Worm (Caenorhabditis elegans) whole organism, L1 larva: ENCODE data around the gene T21C12.4.

ENCODE experiments used
- C04F5.9 ChIP-seq: sonication (generic microtip); optimal IDR thresholded peaks from 2 replicates; lab custom pipeline; 2016; ENCODE audit warnings: missing genetic modification characterization, missing compliant biosample characterization
- C16A3.4 ChIP-seq: fragments of 150-350 bp; optimal IDR thresholded peaks from 2 replicates; lab custom pipeline; 2014; ENCODE audit warnings: missing biosample characterization, missing genetic modification characterization
- C34B4.2 ChIP-seq: sonication (generic microtip); optimal IDR thresholded peaks from 2 replicates; lab custom pipeline; 2017; ENCODE audit warnings: mild to moderate bottlenecking, missing genetic modification characterization, missing compliant biosample characterization
- F16B12.6 ChIP-seq: fragments of 150-350 bp; optimal IDR thresholded peaks from 2 replicates; lab custom pipeline; 2014; ENCODE audit warnings: missing biosample characterization, missing genetic modification characterization
- Y116A8C.19 ChIP-seq: sonication (generic microtip); optimal IDR thresholded peaks from 2 replicates; lab custom pipeline; 2016; ENCODE audit warnings: missing compliant biosample characterization, missing genetic modification characterization, borderline replicate concordance
- alr-1 ChIP-seq: fragments of 200-800 bp; sonication (Bioruptor generic); optimal IDR thresholded peaks from 2 replicates; lab custom pipeline; 2018; ENCODE audit warnings: borderline replicate concordance, mild to moderate bottlenecking, missing genetic modification characterization, missing compliant biosample characterization
- ama-1 ChIP-seq: fragments of 150-350 bp; optimal IDR thresholded peaks from 2 replicates; lab custom pipeline; 2014
- blmp-1 ChIP-seq: fragments of 150-350 bp; optimal IDR thresholded peaks from 2 replicates; lab custom pipeline; 2014; ENCODE audit warnings: missing biosample characterization, missing genetic modification characterization
- ceh-90 ChIP-seq: sonication (generic microtip); optimal IDR thresholded peaks from 2 replicates; lab custom pipeline; 2016; ENCODE audit warnings: missing genetic modification characterization, missing compliant biosample characterization
- dpl-1 ChIP-seq, 3 experiments: fragments of 150-350 bp in 2 of 3; sonication (generic microtip) in 1 of 3; optimal IDR thresholded peaks; 2 replicates each; lab custom pipeline; 2014 to 2017; ENCODE audit warnings: missing biosample characterization in 3 of 3, missing genetic modification characterization in 3 of 3, missing genetic modification reagents in 3 of 3
- dsc-1 ChIP-seq: sonication (generic microtip); optimal IDR thresholded peaks from 2 replicates; lab custom pipeline; 2016; ENCODE audit warnings: mild to moderate bottlenecking, missing genetic modification characterization, missing compliant biosample characterization
- efl-1 ChIP-seq, 4 experiments: fragments of 150-350 bp; optimal IDR thresholded peaks in 3 of 4; peaks in 1 of 4; 1 replicate in 1 of 4; 2 replicates in 3 of 4; lab custom pipeline; 2014; ENCODE audit warnings: missing biosample characterization in 2 of 4, missing genetic modification characterization in 2 of 4, missing genetic modification reagents in 2 of 4
- egl-13 ChIP-seq: sonication (generic microtip); optimal IDR thresholded peaks from 2 replicates; lab custom pipeline; 2016; ENCODE audit warnings: missing genotype, missing genetic modification reagents, missing genetic modification characterization, missing compliant biosample characterization
- egl-27 ChIP-seq, 2 experiments: fragments of 150-350 bp in 1 of 2; sonication (generic microtip); optimal IDR thresholded peaks; 3 replicates each; lab custom pipeline; 2017 to 2018; ENCODE audit warnings: missing biosample characterization in 2 of 2, missing genetic modification characterization in 2 of 2, missing genetic modification reagents in 2 of 2
- elt-3 ChIP-seq, 6 experiments: fragments of 150-350 bp in 1 of 6; sonication (generic microtip); optimal IDR thresholded peaks; 2 replicates each; lab custom pipeline; 2017 to 2018; ENCODE audit warnings: missing biosample characterization in 6 of 6, missing genetic modification characterization in 6 of 6, inconsistent platforms in 1 of 6
- ets-5 ChIP-seq: fragments of 200-800 bp; sonication (Bioruptor generic); IDR thresholded peaks from 2 replicates; pipeline ENCODE4 v1.3.6; 2022; ENCODE audit warnings: missing genetic modification characterization, missing compliant biosample characterization
- fkh-10 ChIP-seq: sonication (generic microtip); optimal IDR thresholded peaks from 2 replicates; lab custom pipeline; 2017; ENCODE audit warnings: missing biosample characterization, missing genetic modification reagents, missing genetic modification characterization
- fkh-4 ChIP-seq: sonication (generic microtip); optimal IDR thresholded peaks from 2 replicates; lab custom pipeline; 2016; ENCODE audit warnings: missing compliant biosample characterization, missing genetic modification characterization, borderline replicate concordance
- fos-1 ChIP-seq: fragments of 150-350 bp; optimal IDR thresholded peaks from 2 replicates; lab custom pipeline; 2014; ENCODE audit warnings: missing biosample characterization, missing genetic modification characterization
- hlh-17 ChIP-seq: fragments of 200-800 bp; sonication (Bioruptor generic); optimal IDR thresholded peaks from 2 replicates; lab custom pipeline; 2018; ENCODE audit warnings: missing genetic modification characterization, mild to moderate bottlenecking, missing compliant biosample characterization, moderate library complexity, borderline replicate concordance
- hlh-4 ChIP-seq: sonication (generic microtip); optimal IDR thresholded peaks from 2 replicates; lab custom pipeline; 2016; ENCODE audit warnings: mild to moderate bottlenecking, missing genetic modification characterization, missing compliant biosample characterization
- hpl-2 ChIP-seq: fragments of 150-350 bp; optimal IDR thresholded peaks from 2 replicates; lab custom pipeline; 2014; ENCODE audit warnings: missing biosample characterization, missing genetic modification reagents, missing genetic modification characterization
- jun-1 ChIP-seq: fragments of 150-350 bp; optimal IDR thresholded peaks from 2 replicates; lab custom pipeline; 2014; ENCODE audit warnings: missing biosample characterization, missing genetic modification reagents, missing genetic modification characterization
- lin-14 ChIP-seq: fragments of 200-800 bp; sonication (Bioruptor generic); optimal IDR thresholded peaks from 2 replicates; lab custom pipeline; 2018; ENCODE audit warnings: mild to moderate bottlenecking, missing genetic modification characterization, moderate library complexity, missing compliant biosample characterization
- lin-15B ChIP-seq: fragments of 150-350 bp; sonication (generic microtip); optimal IDR thresholded peaks from 3 replicates; lab custom pipeline; 2014; ENCODE audit warnings: missing biosample characterization, missing genetic modification characterization
- lin-35 ChIP-seq, 2 experiments: fragments of 150-350 bp; optimal IDR thresholded peaks; 2 replicates each; lab custom pipeline; 2014; ENCODE audit warnings: missing biosample characterization in 2 of 2, missing genetic modification characterization in 2 of 2, missing genetic modification reagents in 2 of 2
- lir-3 ChIP-seq: sonication (generic microtip); optimal IDR thresholded peaks from 2 replicates; lab custom pipeline; 2016; ENCODE audit warnings: mild to moderate bottlenecking, missing genetic modification characterization, moderate library complexity, missing compliant biosample characterization; ENCODE audit not compliant: poor library complexity
- lsy-2 ChIP-seq, 2 experiments: fragments of 150-350 bp; optimal IDR thresholded peaks; 2 replicates each; lab custom pipeline; 2014; ENCODE audit warnings: missing biosample characterization in 2 of 2, missing genetic modification characterization in 2 of 2
- mab-9 ChIP-seq: fragments of 200-800 bp; sonication (Bioruptor generic); IDR thresholded peaks from 2 replicates; pipeline ENCODE4 v1.3.6; 2022; ENCODE audit warnings: missing genetic modification reagents, missing genetic modification characterization, missing compliant biosample characterization
- nhr-11 ChIP-seq: fragments of 150-350 bp; optimal IDR thresholded peaks from 2 replicates; lab custom pipeline; 2014; ENCODE audit warnings: missing biosample characterization, missing genetic modification characterization
- nhr-12 ChIP-seq: sonication (generic microtip); optimal IDR thresholded peaks from 2 replicates; lab custom pipeline; 2017; ENCODE audit warnings: missing biosample characterization, missing genetic modification characterization
- nhr-20 ChIP-seq: sonication (generic microtip); optimal IDR thresholded peaks from 2 replicates; lab custom pipeline; 2016; ENCODE audit warnings: mild to moderate bottlenecking, missing genetic modification characterization, missing compliant biosample characterization
- nhr-237 ChIP-seq: fragments of 150-350 bp; optimal IDR thresholded peaks from 2 replicates; lab custom pipeline; 2014; ENCODE audit warnings: missing biosample characterization, missing genetic modification characterization
- nhr-47 ChIP-seq: sonication (generic microtip); optimal IDR thresholded peaks from 2 replicates; lab custom pipeline; 2016; ENCODE audit warnings: mild to moderate bottlenecking, missing genetic modification characterization, moderate library complexity, missing compliant biosample characterization
- nhr-85 ChIP-seq: sonication (generic microtip); peaks from one replicate; lab custom pipeline; 2016; ENCODE audit warnings: missing genetic modification characterization, inconsistent platforms, missing compliant biosample characterization
- pag-3 ChIP-seq: sonication (generic microtip); optimal IDR thresholded peaks from 2 replicates; lab custom pipeline; 2017; ENCODE audit warnings: missing genetic modification characterization, mild to moderate bottlenecking, missing compliant biosample characterization, antibody characterized with exemption, borderline replicate concordance; ENCODE audit not compliant: insufficient read depth
- snpc-4 ChIP-seq: fragments of 150-350 bp; optimal IDR thresholded peaks from 2 replicates; lab custom pipeline; 2014; ENCODE audit warnings: missing biosample characterization, missing genetic modification characterization
- sptf-1 ChIP-seq: fragments of 150-350 bp; optimal IDR thresholded peaks from 2 replicates; lab custom pipeline; 2014; ENCODE audit warnings: missing biosample characterization, missing genetic modification characterization
- sup-37 ChIP-seq: fragments of 200-800 bp; sonication (Bioruptor generic); optimal IDR thresholded peaks from 2 replicates; lab custom pipeline; 2018; ENCODE audit warnings: mild to moderate bottlenecking, missing genetic modification characterization, missing compliant biosample characterization
- unc-30 ChIP-seq: sonication (generic microtip); optimal IDR thresholded peaks from 2 replicates; lab custom pipeline; 2017; ENCODE audit warnings: missing biosample characterization, missing genetic modification characterization
- unc-86 ChIP-seq: sonication (generic microtip); optimal IDR thresholded peaks from 2 replicates; lab custom pipeline; 2016; ENCODE audit warnings: missing genetic modification characterization, missing compliant biosample characterization
- xbp-1 ChIP-seq: sonication (generic microtip); optimal IDR thresholded peaks from 2 replicates; lab custom pipeline; 2016; ENCODE audit warnings: missing genetic modification characterization, missing compliant biosample characterization
- ztf-4 ChIP-seq: fragments of 150-350 bp; optimal IDR thresholded peaks from 2 replicates; lab custom pipeline; 2014; ENCODE audit warnings: missing biosample characterization, missing genetic modification characterization

T21C12.4 gene

DNA sequence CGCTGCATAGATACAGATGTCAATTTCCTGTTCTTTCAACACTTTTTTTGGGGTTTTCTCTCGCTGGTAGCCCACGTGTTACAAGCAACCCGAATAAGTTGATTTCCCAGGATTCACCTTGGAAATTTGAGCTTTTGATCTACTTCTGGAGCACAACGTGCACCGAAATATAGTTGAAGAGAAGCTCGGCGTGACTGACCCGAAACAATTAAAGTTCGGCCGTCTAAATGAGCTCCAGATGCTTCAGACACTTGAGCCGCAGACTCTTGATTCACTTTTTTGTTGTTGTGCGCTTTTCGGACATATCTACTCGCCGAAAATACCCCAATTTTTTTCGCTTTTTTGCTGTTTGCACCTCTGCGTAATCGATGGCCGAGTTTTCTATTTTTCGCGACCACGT lies 38.9 kb downstream of the T21C12.4 start:
- TF ChIP-seq nhr-85 (tag; lab: Kevin White, UChicago) (peak; percentile 38), fkh-4 (peak; percentile 62), lir-3 (tag; lab: Kevin White, UChicago) (no peak), dsc-1 (tag; lab: Kevin White, UChicago) (peak; percentile 80)

DNA sequence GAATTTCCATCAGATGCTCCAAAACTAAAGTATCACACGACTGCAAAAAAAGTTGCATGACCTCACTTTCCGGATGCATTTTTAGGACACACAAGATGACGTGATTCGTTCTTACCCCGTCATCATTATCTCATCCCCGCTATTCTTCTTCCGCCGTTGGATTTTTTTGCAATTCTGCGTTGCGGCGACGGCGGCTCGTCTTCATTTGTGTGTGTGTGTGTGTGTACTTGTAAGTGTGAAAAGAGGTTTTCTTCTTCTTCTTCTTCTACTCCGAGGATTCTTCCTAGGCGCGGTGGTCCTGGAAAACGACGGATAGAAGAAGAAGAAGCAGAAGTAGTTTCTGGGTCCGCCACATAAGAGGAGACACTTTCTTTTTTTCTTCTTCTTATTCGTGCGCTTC lies 42.1 kb downstream of the T21C12.4 start:
- TF ChIP-seq nhr-20 (tag; lab: Kevin White, UChicago): no peak
- TF ChIP-seq fkh-10: peak; percentile 41
- peak; percentile 18 for TF ChIP-seq unc-86 (tag; lab: Kevin White, UChicago)
- TF ChIP-seq lin-14: peak; percentile 62
- TF ChIP-seq efl-1 (optimal IDR thresholded peaks at IDR 0.05; lab: Kevin White, UChicago): no peak
- TF ChIP-seq efl-1 (GFP tag; optimal IDR thresholded peaks at IDR 0.05 in 1 of 2; lab: Kevin White, UChicago): peak in 1 of 2 experiments; percentile 84
- TF ChIP-seq elt-3 (tag; optimal IDR thresholded peaks at IDR 0.05; lab: Kevin White, UChicago): no peak
- no peak for TF ChIP-seq xbp-1 (tag; lab: Kevin White, UChicago)
- TF ChIP-seq F16B12.6 (tag; lab: Kevin White, UChicago): no peak
- TF ChIP-seq fos-1 (tag; lab: Kevin White, UChicago): no peak

DNA sequence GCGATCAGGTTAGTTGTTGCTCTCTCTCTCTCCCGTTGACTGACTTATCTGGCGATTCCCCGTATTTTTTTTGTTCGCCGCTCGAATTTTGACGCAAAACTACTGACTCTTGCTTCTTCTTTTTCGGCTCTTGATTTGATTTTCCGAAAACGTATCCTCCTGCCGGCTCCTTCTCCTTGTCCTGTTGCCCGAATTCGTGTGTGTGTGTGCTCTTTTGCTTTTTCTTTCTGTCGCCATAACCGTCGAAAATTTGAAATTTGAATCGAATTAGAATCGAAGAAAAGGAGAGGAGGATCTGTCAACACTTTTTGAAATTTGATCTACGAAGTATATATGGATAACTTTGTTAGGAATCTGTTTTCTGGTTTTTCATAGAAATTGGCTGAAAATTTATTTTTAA lies 45.2 kb downstream of the T21C12.4 start:
- TF ChIP-seq C34B4.2 (tag; lab: Kevin White, UChicago) (no peak), F16B12.6 (tag; lab: Kevin White, UChicago) (no peak), lin-14 (peak; percentile 30), snpc-4 (tag; lab: Kevin White, UChicago) (no peak), Y116A8C.19 (tag; lab: Kevin White, UChicago) (no peak), ama-1 (no peak), hlh-4 (tag; lab: Kevin White, UChicago) (no peak), lsy-2 (tag; optimal IDR thresholded peaks at IDR 0.05; lab: Kevin White, UChicago) (no peak), hpl-2 (GFP tag; lab: Kevin White, UChicago) (no peak), fkh-10 (peak; percentile 80), lin-35 (GFP tag; optimal IDR thresholded peaks at IDR 0.05; lab: Kevin White, UChicago) (no peak), mab-9 (no peak), blmp-1 (tag; lab: Kevin White, UChicago) (no peak), lir-3 (tag; lab: Kevin White, UChicago) (no peak)

DNA sequence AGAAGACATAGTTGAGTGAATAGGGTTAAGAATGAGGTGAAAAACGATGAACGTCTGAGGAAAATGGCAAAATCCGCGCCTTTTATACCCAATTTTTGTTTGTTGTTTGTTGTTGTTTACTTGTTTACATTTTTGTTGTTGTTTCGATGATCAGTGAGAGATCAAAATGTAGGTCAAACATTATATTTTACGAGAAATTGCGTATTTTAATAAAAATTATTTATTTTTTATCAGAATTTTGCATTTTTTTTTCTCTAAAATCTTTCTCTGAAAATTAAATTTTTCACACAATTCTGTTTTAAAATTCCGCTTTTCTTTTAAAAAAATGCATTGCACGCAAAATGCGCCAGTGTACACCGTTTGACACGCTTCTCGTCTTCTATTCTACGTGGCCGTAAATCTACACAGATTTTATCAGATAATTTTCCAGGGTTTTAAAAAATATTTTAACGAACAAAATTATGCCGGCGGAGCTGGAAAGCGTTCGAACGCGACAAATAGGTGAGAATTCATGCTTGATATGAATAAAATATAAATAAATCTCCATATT lies 51.0 kb downstream of the T21C12.4 start, which contains the start of the genes sip-1 and sly-1:
TSS of gene sip-1 (minus strand) at position 103 of the 550 bp plus-strand sequence.
TSS of gene sly-1 (plus strand) at position 360 of the 550 bp plus-strand sequence.
- TF ChIP-seq nhr-12 (tag; lab: Kevin White, UChicago): no peak
- TF ChIP-seq sup-37 (GFP tag; lab: Kevin White, UChicago): peak; percentile 47
- TF ChIP-seq nhr-47: peak; percentile 92
- peak; percentile 74 to 93 for TF ChIP-seq efl-1 (optimal IDR thresholded peaks at IDR 0.05; lab: Kevin White, UChicago)
- TF ChIP-seq efl-1 (GFP tag; optimal IDR thresholded peaks at IDR 0.05 in 1 of 2; lab: Kevin White, UChicago): peak; percentile 92 to 99
- peak; percentile 63 for TF ChIP-seq ceh-90 (tag; lab: Kevin White, UChicago)
- no peak for TF ChIP-seq hlh-17 (GFP tag; lab: Kevin White, UChicago)
- peak; percentile 25 for TF ChIP-seq ztf-4
- peak; percentile 74 for TF ChIP-seq C04F5.9
- TF ChIP-seq nhr-237 (tag; lab: Kevin White, UChicago): peak; percentile 70
- TF ChIP-seq snpc-4 (tag; lab: Kevin White, UChicago): peak; percentile 86
- peak; percentile 84 for TF ChIP-seq C16A3.4 (tag; lab: Kevin White, UChicago)
- TF ChIP-seq mab-9: peak; percentile 79
- TF ChIP-seq alr-1 (tag; lab: Kevin White, UChicago): no peak
- TF ChIP-seq nhr-11 (tag; lab: Kevin White, UChicago): peak; percentile 60
- TF ChIP-seq lin-35 (GFP tag; optimal IDR thresholded peaks at IDR 0.05; lab: Kevin White, UChicago): peak; percentile 91 to 97
- peak; percentile 93 to 96 (median 95) for TF ChIP-seq dpl-1 (GFP tag; optimal IDR thresholded peaks at IDR 0.05; lab: Kevin White, UChicago)
- peak; percentile 73 for TF ChIP-seq F16B12.6 (tag; lab: Kevin White, UChicago)
- TF ChIP-seq ets-5: 0 out of 2 replicates have a peak, but pooled peaks have one; percentile 63
- TF ChIP-seq nhr-85 (tag; lab: Kevin White, UChicago): peak; percentile 90
- TF ChIP-seq lin-15B: peak; percentile 91
- TF ChIP-seq pag-3: peak; percentile 74
- peak; percentile 58 for TF ChIP-seq fos-1 (tag; lab: Kevin White, UChicago)
- TF ChIP-seq egl-13 (tag; lab: Kevin White, UChicago): peak; percentile 76
- TF ChIP-seq unc-30 (tag; lab: Kevin White, UChicago): no peak
- no peak for TF ChIP-seq egl-27 (tag; optimal IDR thresholded peaks at IDR 0.05; lab: Kevin White, UChicago)
- TF ChIP-seq sptf-1 (tag; lab: Kevin White, UChicago): no peak
- TF ChIP-seq lsy-2 (tag; optimal IDR thresholded peaks at IDR 0.05; lab: Kevin White, UChicago): peak; percentile 92 to 94
- peak; percentile 75 for TF ChIP-seq jun-1 (tag; lab: Kevin White, UChicago)
- peak; percentile 96 for TF ChIP-seq xbp-1 (tag; lab: Kevin White, UChicago)
